Worm (Caenorhabditis elegans): ENCODE data around the gene F31F4.17.
"Not testable (repeated sequence)": the region's sequence is repeated elsewhere in the genome, so short reads cannot be mapped to it uniquely, and the experiment has no call there.

F31F4.17 gene

DNA sequence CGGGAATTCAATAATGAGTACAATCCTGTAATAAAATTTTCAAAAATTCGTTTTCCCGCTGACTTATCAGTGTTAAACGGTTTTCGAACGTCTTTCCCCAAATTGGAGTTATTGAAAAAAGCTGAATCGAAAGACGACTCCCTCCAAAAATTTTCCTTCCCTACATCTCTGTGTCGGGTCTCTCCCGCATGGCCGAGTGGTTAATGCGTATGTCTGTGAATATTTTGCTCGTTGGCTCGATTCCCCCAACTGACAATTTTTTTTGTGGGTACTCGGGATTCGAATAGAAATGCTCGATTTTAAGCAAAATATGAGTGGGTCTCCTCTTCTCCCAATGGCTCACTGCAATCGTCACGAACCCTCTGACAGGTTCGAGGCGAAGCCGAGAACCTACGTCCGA is 46.3 kb upstream of the F31F4.17 start:
- 0 out of 2 replicates have a peak, but pooled peaks have one; percentile 31 for TF ChIP-seq aptf-3 (GFP tag; IDR thresholded peaks at IDR 0.05)
- peak; percentile 26; the same call in 1 of the 2 replicates for TF ChIP-seq D2030.7 (GFP tag; IDR thresholded peaks at IDR 0.05)
- TF ChIP-seq tbp1 (GFP tag; optimal IDR thresholded peaks at IDR 0.05), result peak; percentile 82
- TF ChIP-seq rpc-1 (optimal IDR thresholded peaks at IDR 0.05), result not testable (repeated sequence)
- TF ChIP-seq rpc-1 (tag; optimal IDR thresholded peaks at IDR 0.05), result peak; percentile 50
- peak; percentile 67; the same call in 1 of the 2 replicates for TF ChIP-seq ztf-25 (GFP tag; IDR thresholded peaks at IDR 0.05)
- TF ChIP-seq lin-26 (GFP tag; IDR thresholded peaks at IDR 0.05), result peak; percentile 87
- peak; percentile 54 for TF ChIP-seq B0261.1 (tag; optimal IDR thresholded peaks at IDR 0.05)

ce11 chrV:702260-702659 is 42.1 kb upstream of the F31F4.17 start, which contains the start of gene srbc-37:
Gene srbc-37 (plus strand): TSS chrV:702560.
- no peak for TF ChIP-seq C17E4.6 (GFP tag; IDR thresholded peaks at IDR 0.05)
- TF ChIP-seq F57A8.1 (GFP tag; optimal IDR thresholded peaks at IDR 0.05), result no peak
- no peak for TF ChIP-seq ztf-28 (GFP tag; IDR thresholded peaks at IDR 0.05)
- TF ChIP-seq nhr-27 (tag; optimal IDR thresholded peaks at IDR 0.05), result no peak
- no peak for TF ChIP-seq K12H6.12 (tag; optimal IDR thresholded peaks at IDR 0.05)
- no peak for TF ChIP-seq snpc-1.3 (tag; optimal IDR thresholded peaks at IDR 0.05; ENCODE audit: insufficient read depth)
- TF ChIP-seq F33H1.4 (GFP tag; IDR thresholded peaks at IDR 0.05), result no peak
- no peak for TF ChIP-seq rcor-1 (GFP tag; IDR thresholded peaks at IDR 0.05)
- TF ChIP-seq Y79H2A.3 (GFP tag; conservative IDR thresholded peaks at IDR 0.05), result no peak
- no peak for TF ChIP-seq lsl-1 (GFP tag; optimal IDR thresholded peaks at IDR 0.05)

- peak; percentile 39 for TF ChIP-seq nhr-80 (tag; optimal IDR thresholded peaks at IDR 0.05)
- TF ChIP-seq snpc-3.4 (tag; optimal IDR thresholded peaks at IDR 0.05), result no peak
Observed at ce11 chrV:699489-700129, 39.5 kb upstream of the F31F4.17 start, which contains the start of the genes ugt-29 and srx-5. Gene ugt-29 (minus strand): TSS chrV:699589. Gene srx-5 (plus strand): TSS chrV:700079.

DNA sequence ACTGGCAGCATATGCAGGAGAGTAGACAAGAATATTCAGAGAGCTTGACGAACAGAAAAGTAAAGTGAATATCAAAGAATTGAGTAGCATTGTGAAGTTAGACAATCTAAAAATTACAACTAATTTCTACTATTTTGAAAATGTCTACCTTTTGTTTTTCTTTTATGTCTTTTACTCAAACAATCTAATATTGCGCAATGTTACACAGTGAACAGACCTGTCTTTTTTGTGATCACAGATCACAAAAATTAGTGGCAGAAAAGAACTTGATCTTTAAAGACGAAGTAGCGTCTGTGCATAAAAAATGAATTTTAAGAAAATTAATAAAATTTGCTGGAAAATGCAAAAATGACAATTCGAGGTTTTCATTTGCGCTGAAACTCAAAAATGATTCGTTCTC is 38.9 kb upstream of the F31F4.17 start:
- no peak for TF ChIP-seq pha-4 (tag; optimal IDR thresholded peaks at IDR 0.05)
- TF ChIP-seq akir-1 (GFP tag; optimal IDR thresholded peaks at IDR 0.05), result no peak

- TF ChIP-seq dox-1 (GFP tag; IDR thresholded peaks at IDR 0.05) (no peak), snpc-1.3 (tag; optimal IDR thresholded peaks at IDR 0.05; ENCODE audit: insufficient read depth) (no peak), hlh-26 (GFP tag; conservative IDR thresholded peaks at IDR 0.05) (no peak), efl-1 (GFP tag; optimal IDR thresholded peaks at IDR 0.05) (no peak), D2030.7 (GFP tag; IDR thresholded peaks at IDR 0.05) (no peak), hmg-1.2 (GFP tag; IDR thresholded peaks at IDR 0.05) (no peak), lsl-1 (GFP tag; optimal IDR thresholded peaks at IDR 0.05) (no peak), lir-1 (GFP tag; conservative IDR thresholded peaks at IDR 0.05) (no peak), attf-6 (GFP tag; IDR thresholded peaks at IDR 0.05) (no peak), let-526 (GFP tag; IDR thresholded peaks at IDR 0.05) (no peak), let-607 (tag; optimal IDR thresholded peaks at IDR 0.05) (no peak), aptf-3 (GFP tag; IDR thresholded peaks at IDR 0.05) (no peak), bed-1 (GFP tag; IDR thresholded peaks at IDR 0.05) (no peak), him-1 (tag; optimal IDR thresholded peaks at IDR 0.05) (no peak), hmg-20 (GFP tag; IDR thresholded peaks at IDR 0.05) (no peak), K12H6.12 (tag; optimal IDR thresholded peaks at IDR 0.05) (no peak), F57C9.4 (tag; optimal IDR thresholded peaks at IDR 0.05) (no peak), madf-10 (tag; optimal IDR thresholded peaks at IDR 0.05) (no peak), snpc-3.4 (tag; optimal IDR thresholded peaks at IDR 0.05) (no peak)
Observed at ce11 chrV:695914-696313, 35.8 kb upstream of the F31F4.17 start, which contains the start of gene srj-52. Gene srj-52 (minus strand): TSS chrV:696014.
